Worm (Caenorhabditis elegans): ENCODE data around the gene C06B8.2.
A peak's percentile ranks its signal among the peaks of the same experiment; 100 is the strongest.

C06B8.2 gene

ce11 chrV:15517413-15517812, 38.9 kb upstream of the C06B8.2 start, which contains the start of gene F21A3.3:
F21A3.3 (plus strand) TSS chrV:15517713.
- TF ChIP-seq blmp-1 (tag; optimal IDR thresholded peaks at IDR 0.05) (peak; percentile 69), nhr-85 (tag) (peak; percentile 35), lin-14 (GFP tag; optimal IDR thresholded peaks at IDR 0.05) (peak; percentile 24), mdl-1 (tag; optimal IDR thresholded peaks at IDR 0.05) (no peak)

ce11 chrV:15516476-15516875, 37.9 kb upstream of the C06B8.2 start:
- TF ChIP-seq zip-4 (GFP tag; optimal IDR thresholded peaks at IDR 0.05) (no peak), mab-9 (GFP tag; IDR thresholded peaks at IDR 0.05) (no peak), dpl-1 (GFP tag; optimal IDR thresholded peaks at IDR 0.05) (no peak), hlh-4 (tag; optimal IDR thresholded peaks at IDR 0.05) (no peak), dsc-1 (tag; optimal IDR thresholded peaks at IDR 0.05) (no peak), tlp-1 (tag; optimal IDR thresholded peaks at IDR 0.05) (no peak), fos-1 (tag; optimal IDR thresholded peaks at IDR 0.05) (no peak), xbp-1 (tag; optimal IDR thresholded peaks at IDR 0.05) (no peak), fkh-4 (tag; optimal IDR thresholded peaks at IDR 0.05; ENCODE audit: borderline replicate concordance) (no peak)

- TF ChIP-seq isw-1 (GFP tag; IDR thresholded peaks at IDR 0.05), result no peak
- no peak for TF ChIP-seq dpl-1 (GFP tag; optimal IDR thresholded peaks at IDR 0.05)
- TF ChIP-seq zip-4 (GFP tag; optimal IDR thresholded peaks at IDR 0.05), result no peak
- no peak for TF ChIP-seq nhr-47 (tag; optimal IDR thresholded peaks at IDR 0.05)
- peak; percentile 53 for TF ChIP-seq rnt-1 (tag; optimal IDR thresholded peaks at IDR 0.05)
- no peak for TF ChIP-seq mdl-1 (tag; optimal IDR thresholded peaks at IDR 0.05)
- no peak for TF ChIP-seq snu-23 (GFP tag; optimal IDR thresholded peaks at IDR 0.05)
- no peak for TF ChIP-seq egl-27 (tag; optimal IDR thresholded peaks at IDR 0.05)
- peak in 1 of 2 experiments; percentile 52 for TF ChIP-seq lin-35 (GFP tag; optimal IDR thresholded peaks at IDR 0.05)
- no peak for TF ChIP-seq efl-1 (optimal IDR thresholded peaks at IDR 0.05)
- peak in 1 of 2 experiments; percentile 90 for TF ChIP-seq efl-1 (GFP tag; optimal IDR thresholded peaks at IDR 0.05 in 1 of 2)
- peak; percentile 2 for TF ChIP-seq lin-14 (GFP tag; optimal IDR thresholded peaks at IDR 0.05)
- TF ChIP-seq vab-15 (tag; optimal IDR thresholded peaks at IDR 0.05), result no peak
- TF ChIP-seq nhr-71 (tag; optimal IDR thresholded peaks at IDR 0.05), result peak; percentile 19
Measured at ce11 chrV:15515365-15515764, 36.8 kb upstream of the C06B8.2 start.

- TF ChIP-seq efl-3 (GFP tag; optimal IDR thresholded peaks at IDR 0.05) (no peak), snpc-4 (tag; optimal IDR thresholded peaks at IDR 0.05) (no peak), hpl-2 (GFP tag; optimal IDR thresholded peaks at IDR 0.05) (no peak), fkh-10 (GFP tag; optimal IDR thresholded peaks at IDR 0.05) (no peak), lsy-2 (tag; optimal IDR thresholded peaks at IDR 0.05) (peak in 1 of 2 experiments; percentile 23), lin-14 (GFP tag; optimal IDR thresholded peaks at IDR 0.05) (no peak)
Measured at ce11 chrV:15512856-15513756, 34.6 kb upstream of the C06B8.2 start.

DNA sequence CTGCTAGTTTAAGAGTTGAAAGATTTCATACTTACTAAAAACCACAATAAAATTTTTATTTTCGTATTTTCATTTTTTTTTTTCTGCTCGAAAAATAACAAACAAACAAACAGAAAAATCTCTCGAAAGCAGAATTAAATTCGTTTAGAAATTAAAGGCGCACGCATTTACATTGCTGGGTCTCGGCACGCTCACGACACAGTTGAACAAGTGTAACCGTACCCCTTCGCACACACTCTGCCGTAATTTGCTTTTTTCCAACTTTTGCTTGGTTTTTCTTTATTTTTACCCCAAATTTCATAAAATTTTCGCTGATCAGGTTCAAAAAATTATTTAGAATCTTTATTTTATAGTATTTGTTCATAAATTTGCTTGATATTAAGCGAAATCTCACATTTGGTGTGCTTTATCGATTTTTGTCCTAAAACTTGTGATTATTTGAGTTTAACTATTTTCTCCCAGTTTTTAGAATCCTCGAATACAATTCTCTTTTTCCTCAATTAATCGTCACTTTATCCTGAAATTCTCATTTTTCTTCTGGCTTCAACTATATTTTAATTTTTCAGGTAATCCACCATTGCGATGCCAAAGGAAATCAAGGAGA, 33.2 kb upstream of the C06B8.2 start, which contains the start of gene rpl-38:
TSS of gene rpl-38 (plus strand) at position 554 of the 604 bp plus-strand sequence.
- TF ChIP-seq ces-1 (GFP tag; optimal IDR thresholded peaks at IDR 0.05) (peak; percentile 17), snu-23 (GFP tag; optimal IDR thresholded peaks at IDR 0.05) (peak; percentile 92), ceh-88 (GFP tag; IDR thresholded peaks at IDR 0.05) (no peak), egl-27 (tag; optimal IDR thresholded peaks at IDR 0.05) (no peak), nhr-71 (tag; optimal IDR thresholded peaks at IDR 0.05) (peak; percentile 90), isw-1 (GFP tag; IDR thresholded peaks at IDR 0.05) (peak; percentile 86), C34B4.2 (tag; optimal IDR thresholded peaks at IDR 0.05) (no peak), aly-2 (tag; optimal IDR thresholded peaks at IDR 0.05) (peak; percentile 66), efl-1 (optimal IDR thresholded peaks at IDR 0.05) (peak; percentile 88 to 89), efl-1 (GFP tag; optimal IDR thresholded peaks at IDR 0.05 in 1 of 2) (peak; percentile 81 to 98), unc-62 (GFP tag; optimal IDR thresholded peaks at IDR 0.05) (no peak), efl-3 (GFP tag; optimal IDR thresholded peaks at IDR 0.05) (no peak), tbx-2 (tag; optimal IDR thresholded peaks at IDR 0.05) (peak; percentile 79), ceh-82 (tag; optimal IDR thresholded peaks at IDR 0.05) (peak; percentile 82 to 92 (median 82)), irx-1 (tag; optimal IDR thresholded peaks at IDR 0.05) (peak; percentile 77), sup-37 (GFP tag; optimal IDR thresholded peaks at IDR 0.05) (peak; percentile 29), ceh-8 (GFP tag; optimal IDR thresholded peaks at IDR 0.05) (no peak), pqm-1 (tag; optimal IDR thresholded peaks at IDR 0.05) (no peak), elt-3 (tag; optimal IDR thresholded peaks at IDR 0.05) (peak in 3 of 6 experiments; percentile 55 to 68 (median 57)), zag-1 (tag; optimal IDR thresholded peaks at IDR 0.05) (no peak), nhr-12 (tag; optimal IDR thresholded peaks at IDR 0.05) (no peak)
